Worm (Caenorhabditis elegans): Measurements from ENCODE around the gene msp-152.

msp-152 gene

DNA sequence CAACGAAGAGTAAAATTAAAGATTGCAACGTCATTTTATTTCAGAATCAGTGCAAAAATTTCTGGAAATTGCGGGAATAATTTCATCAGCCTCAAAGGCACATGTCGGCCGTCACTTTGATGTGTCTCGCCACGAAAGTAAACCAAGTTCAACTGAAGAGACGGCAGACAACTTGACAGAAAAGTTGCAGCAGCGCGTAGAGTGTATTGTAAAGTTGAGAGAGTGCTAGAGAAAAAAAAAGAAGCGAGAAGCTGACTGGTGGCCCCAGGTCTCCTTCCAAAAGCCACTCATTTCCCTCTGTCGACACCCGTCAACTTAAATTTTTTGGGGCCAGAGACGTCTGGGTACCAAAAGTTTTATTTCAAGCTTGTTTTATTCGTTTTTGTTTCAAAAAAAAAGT, 28.6 kb upstream of the msp-152 start (continued):
- peak; percentile 89 for TF ChIP-seq nhr-129 (tag; optimal IDR thresholded peaks at IDR 0.05)
- TF ChIP-seq sma-9 (GFP tag; optimal IDR thresholded peaks at IDR 0.05), result peak; percentile 70
- no peak for TF ChIP-seq sma-9 (tag; optimal IDR thresholded peaks at IDR 0.05)
- peak; percentile 71 for TF ChIP-seq gmeb-1 (tag; optimal IDR thresholded peaks at IDR 0.05)
- no peak for TF ChIP-seq egl-27 (tag; optimal IDR thresholded peaks at IDR 0.05)
- no peak for TF ChIP-seq ceh-82 (tag; optimal IDR thresholded peaks at IDR 0.05)
- TF ChIP-seq R02D3.7 (tag; optimal IDR thresholded peaks at IDR 0.05), result no peak
- TF ChIP-seq nhr-21 (tag; optimal IDR thresholded peaks at IDR 0.05), result peak; percentile 31
- TF ChIP-seq unc-55 (GFP tag; optimal IDR thresholded peaks at IDR 0.05), result peak; percentile 93
- peak; percentile 39 for TF ChIP-seq ztf-4 (tag; optimal IDR thresholded peaks at IDR 0.05)
- no peak for TF ChIP-seq elt-1 (tag; optimal IDR thresholded peaks at IDR 0.05)
- TF ChIP-seq sem-4 (tag; optimal IDR thresholded peaks at IDR 0.05), result peak; percentile 43
- TF ChIP-seq lin-39 (tag; optimal IDR thresholded peaks at IDR 0.05), result no peak
- TF ChIP-seq mab-5 (tag; optimal IDR thresholded peaks at IDR 0.05), result peak; percentile 25
- no peak for TF ChIP-seq sma-3 (GFP tag; optimal IDR thresholded peaks at IDR 0.05)

DNA sequence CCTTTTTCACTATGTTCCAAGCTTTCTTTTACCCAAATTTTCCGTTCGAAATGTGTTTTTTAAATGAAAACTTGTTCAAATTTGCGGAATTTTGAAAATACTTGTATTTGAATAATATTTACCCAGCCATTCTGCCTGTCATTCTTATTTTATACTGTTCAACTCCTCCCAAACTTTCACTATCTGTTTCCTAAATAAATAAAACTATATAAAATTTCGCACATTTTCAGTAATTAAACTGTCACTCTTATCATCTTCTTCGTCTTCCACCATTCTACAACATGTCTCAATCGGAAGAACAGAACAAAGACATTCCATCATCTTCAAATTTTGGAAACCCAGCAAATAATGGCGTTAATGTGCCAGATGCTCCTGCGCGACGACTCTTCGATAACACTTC, 28.0 kb upstream of the msp-152 start, which contains the start of gene btbd-10:
btbd-10 (plus strand) TSS at position 231 of the 400 bp plus-strand sequence.
- no peak for TF ChIP-seq nhr-12 (tag; optimal IDR thresholded peaks at IDR 0.05)
- no peak for TF ChIP-seq nhr-10 (tag; optimal IDR thresholded peaks at IDR 0.05)
- TF ChIP-seq R02D3.7 (tag; optimal IDR thresholded peaks at IDR 0.05), result no peak
- no peak for TF ChIP-seq nhr-21 (tag; optimal IDR thresholded peaks at IDR 0.05)
- no peak for TF ChIP-seq sma-3 (GFP tag; optimal IDR thresholded peaks at IDR 0.05)
- no peak for TF ChIP-seq skn-1 (tag; optimal IDR thresholded peaks at IDR 0.05)
- TF ChIP-seq Y55F3AM.14 (GFP tag; optimal IDR thresholded peaks at IDR 0.05), result no peak
- TF ChIP-seq nhr-77 (tag; optimal IDR thresholded peaks at IDR 0.05), result no peak
- TF ChIP-seq crh-2 (tag; optimal IDR thresholded peaks at IDR 0.05), result no peak
- TF ChIP-seq peb-1 (tag; optimal IDR thresholded peaks at IDR 0.05), result no peak
- TF ChIP-seq nhr-23 (tag; optimal IDR thresholded peaks at IDR 0.05), result no peak
- TF ChIP-seq ZK546.5 (tag; optimal IDR thresholded peaks at IDR 0.05), result no peak
- no peak for TF ChIP-seq ceh-16 (tag; optimal IDR thresholded peaks at IDR 0.05)
- no peak for TF ChIP-seq nhr-129 (tag; optimal IDR thresholded peaks at IDR 0.05)
- TF ChIP-seq mbf-1 (tag; optimal IDR thresholded peaks at IDR 0.05), result no peak
- TF ChIP-seq ceh-82 (tag; optimal IDR thresholded peaks at IDR 0.05), result no peak
- no peak for TF ChIP-seq F13H6.1 (tag; optimal IDR thresholded peaks at IDR 0.05)
- TF ChIP-seq sma-9 (GFP tag; optimal IDR thresholded peaks at IDR 0.05), result no peak
- TF ChIP-seq sma-9 (tag; optimal IDR thresholded peaks at IDR 0.05), result no peak
- no peak for TF ChIP-seq mab-5 (tag; optimal IDR thresholded peaks at IDR 0.05)

DNA sequence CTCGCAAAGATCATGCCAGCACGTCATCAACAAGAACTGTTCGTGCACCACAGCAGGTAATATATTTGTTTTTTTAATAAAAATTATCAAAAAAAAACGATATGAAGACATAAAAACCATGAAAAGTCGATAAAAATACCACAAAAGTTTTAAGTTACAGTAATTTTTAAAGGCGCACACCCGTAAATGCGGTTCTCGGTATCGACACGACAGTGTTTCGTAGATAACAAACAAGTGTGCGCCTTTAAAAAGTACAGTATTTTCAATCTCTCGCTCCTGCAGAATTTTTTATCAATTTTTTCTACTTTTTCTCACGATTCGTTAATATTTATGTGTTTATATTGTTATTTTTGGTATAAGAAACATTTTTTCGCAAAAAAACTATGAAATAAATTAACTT, 27.5 kb upstream of the msp-152 start:
- TF ChIP-seq ceh-16 (tag; optimal IDR thresholded peaks at IDR 0.05) (no peak), nhr-25 (tag; optimal IDR thresholded peaks at IDR 0.05) (no peak), sem-4 (tag; optimal IDR thresholded peaks at IDR 0.05) (no peak), C34F6.9 (tag; optimal IDR thresholded peaks at IDR 0.05) (no peak), zag-1 (tag; optimal IDR thresholded peaks at IDR 0.05) (no peak), alr-1 (tag; optimal IDR thresholded peaks at IDR 0.05) (no peak), nhr-21 (tag; optimal IDR thresholded peaks at IDR 0.05) (no peak), Y55F3AM.14 (GFP tag; optimal IDR thresholded peaks at IDR 0.05) (no peak), ZK546.5 (tag; optimal IDR thresholded peaks at IDR 0.05) (no peak), aly-2 (tag; optimal IDR thresholded peaks at IDR 0.05) (no peak), blmp-1 (tag; optimal IDR thresholded peaks at IDR 0.05; ENCODE audit: insufficient read depth) (no peak), unc-55 (GFP tag; optimal IDR thresholded peaks at IDR 0.05) (no peak), ztf-11 (tag; optimal IDR thresholded peaks at IDR 0.05) (no peak)

DNA sequence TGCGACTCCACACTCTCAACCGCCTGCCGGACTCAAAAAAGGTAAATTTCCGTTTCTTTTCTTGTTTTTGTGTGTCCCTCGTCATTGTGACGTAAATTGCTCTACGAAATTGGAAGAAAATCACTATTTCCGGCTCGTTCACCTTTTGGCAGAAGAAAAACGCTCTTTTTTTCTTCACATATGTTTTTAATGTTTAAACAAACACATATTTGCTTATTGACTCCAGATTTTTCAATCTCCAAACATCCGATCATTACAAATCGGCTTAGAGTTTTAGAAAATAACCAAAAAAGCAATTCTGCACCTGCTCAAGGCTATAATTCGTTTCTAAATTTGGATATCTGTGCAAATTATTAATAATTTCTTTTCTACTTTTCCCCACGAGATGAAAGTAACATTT, 26.9 kb upstream of the msp-152 start:
- TF ChIP-seq dmd-4 (tag; optimal IDR thresholded peaks at IDR 0.05), result no peak
- TF ChIP-seq ceh-82 (tag; optimal IDR thresholded peaks at IDR 0.05), result no peak
- no peak for TF ChIP-seq fos-1 (tag; optimal IDR thresholded peaks at IDR 0.05)
- TF ChIP-seq nhr-237 (tag; optimal IDR thresholded peaks at IDR 0.05), result no peak
- TF ChIP-seq lin-11 (tag; optimal IDR thresholded peaks at IDR 0.05), result no peak
- TF ChIP-seq crh-2 (tag; optimal IDR thresholded peaks at IDR 0.05), result no peak
- no peak for TF ChIP-seq nhr-23 (tag; optimal IDR thresholded peaks at IDR 0.05)
- TF ChIP-seq zag-1 (tag; optimal IDR thresholded peaks at IDR 0.05), result no peak
- TF ChIP-seq lin-13 (GFP tag; optimal IDR thresholded peaks at IDR 0.05), result no peak
- TF ChIP-seq blmp-1 (tag; optimal IDR thresholded peaks at IDR 0.05; ENCODE audit: insufficient read depth), result no peak
- TF ChIP-seq nhr-129 (tag; optimal IDR thresholded peaks at IDR 0.05), result no peak
